Worm (Caenorhabditis elegans) whole organism, L1 larva: Measurements from ENCODE around the gene C25H3.7.

Source experiments
- C04F5.9 ChIP-seq: sonication (generic microtip); optimal IDR thresholded peaks from 2 replicates; lab custom pipeline; 2016; ENCODE audit warnings: missing genetic modification characterization, missing compliant biosample characterization
- C16A3.4 ChIP-seq: fragments of 150-350 bp; optimal IDR thresholded peaks from 2 replicates; lab custom pipeline; 2014; ENCODE audit warnings: missing biosample characterization, missing genetic modification characterization
- Y116A8C.19 ChIP-seq: sonication (generic microtip); optimal IDR thresholded peaks from 2 replicates; lab custom pipeline; 2016; ENCODE audit warnings: missing compliant biosample characterization, missing genetic modification characterization, borderline replicate concordance
- aha-1 ChIP-seq: fragments of 150-350 bp; optimal IDR thresholded peaks from 2 replicates; lab custom pipeline; 2014; ENCODE audit warnings: missing biosample characterization, missing genetic modification characterization
- alr-1 ChIP-seq: fragments of 200-800 bp; sonication (Bioruptor generic); optimal IDR thresholded peaks from 2 replicates; lab custom pipeline; 2018; ENCODE audit warnings: borderline replicate concordance, mild to moderate bottlenecking, missing genetic modification characterization, missing compliant biosample characterization
- blmp-1 ChIP-seq: fragments of 150-350 bp; optimal IDR thresholded peaks from 2 replicates; lab custom pipeline; 2014; ENCODE audit warnings: missing biosample characterization, missing genetic modification characterization
- ceh-8 ChIP-seq: fragments of 200-800 bp; sonication (Bioruptor generic); optimal IDR thresholded peaks from 2 replicates; lab custom pipeline; 2018; ENCODE audit warnings: mild to moderate bottlenecking, missing genetic modification characterization, moderate library complexity, missing compliant biosample characterization
- ceh-88 ChIP-seq: fragments of 200-800 bp; sonication (Bioruptor generic); IDR thresholded peaks from 2 replicates; pipeline ENCODE4 v1.3.6; 2022; ENCODE audit warnings: missing genetic modification characterization, missing compliant biosample characterization
- ceh-90 ChIP-seq: sonication (generic microtip); optimal IDR thresholded peaks from 2 replicates; lab custom pipeline; 2016; ENCODE audit warnings: missing genetic modification characterization, missing compliant biosample characterization
- ces-1 ChIP-seq: fragments of 150-350 bp; optimal IDR thresholded peaks from 2 replicates; lab custom pipeline; 2014; ENCODE audit warnings: missing biosample characterization, missing genetic modification reagents, missing genetic modification characterization
- efl-1 ChIP-seq, 4 experiments: fragments of 150-350 bp; optimal IDR thresholded peaks in 3 of 4; peaks in 1 of 4; 1 replicate in 1 of 4; 2 replicates in 3 of 4; lab custom pipeline; 2014; ENCODE audit warnings: missing biosample characterization in 2 of 4, missing genetic modification characterization in 2 of 4, missing genetic modification reagents in 2 of 4
- egl-13 ChIP-seq: sonication (generic microtip); optimal IDR thresholded peaks from 2 replicates; lab custom pipeline; 2016; ENCODE audit warnings: missing genotype, missing genetic modification reagents, missing genetic modification characterization, missing compliant biosample characterization
- elt-3 ChIP-seq, 6 experiments: fragments of 150-350 bp in 1 of 6; sonication (generic microtip); optimal IDR thresholded peaks; 2 replicates each; lab custom pipeline; 2017 to 2018; ENCODE audit warnings: missing biosample characterization in 6 of 6, missing genetic modification characterization in 6 of 6, inconsistent platforms in 1 of 6
- fkh-10 ChIP-seq: sonication (generic microtip); optimal IDR thresholded peaks from 2 replicates; lab custom pipeline; 2017; ENCODE audit warnings: missing biosample characterization, missing genetic modification reagents, missing genetic modification characterization
- fkh-8 ChIP-seq: sonication (generic microtip); optimal IDR thresholded peaks from 2 replicates; lab custom pipeline; 2016; ENCODE audit warnings: mild to moderate bottlenecking, missing genetic modification characterization, missing compliant biosample characterization
- fos-1 ChIP-seq: fragments of 150-350 bp; optimal IDR thresholded peaks from 2 replicates; lab custom pipeline; 2014; ENCODE audit warnings: missing biosample characterization, missing genetic modification characterization
- grh-1 ChIP-seq: fragments of 200-800 bp; sonication (Bioruptor generic); IDR thresholded peaks from 2 replicates; pipeline ENCODE4 v1.3.6; 2022; ENCODE audit warnings: missing genetic modification reagents, missing genetic modification characterization, missing compliant biosample characterization
- hlh-4 ChIP-seq: sonication (generic microtip); optimal IDR thresholded peaks from 2 replicates; lab custom pipeline; 2016; ENCODE audit warnings: mild to moderate bottlenecking, missing genetic modification characterization, missing compliant biosample characterization
- isw-1 ChIP-seq: fragments of 200-800 bp; sonication (Bioruptor generic); IDR thresholded peaks from 2 replicates; pipeline ENCODE4 v1.3.6; 2022; ENCODE audit warnings: missing genetic modification characterization, missing compliant biosample characterization
- jun-1 ChIP-seq: fragments of 150-350 bp; optimal IDR thresholded peaks from 2 replicates; lab custom pipeline; 2014; ENCODE audit warnings: missing biosample characterization, missing genetic modification reagents, missing genetic modification characterization
- lin-15B ChIP-seq: fragments of 150-350 bp; sonication (generic microtip); optimal IDR thresholded peaks from 3 replicates; lab custom pipeline; 2014; ENCODE audit warnings: missing biosample characterization, missing genetic modification characterization
- lin-39 ChIP-seq: fragments of 150-350 bp; optimal IDR thresholded peaks from 2 replicates; lab custom pipeline; 2014; ENCODE audit warnings: missing biosample characterization, missing genetic modification reagents, missing genetic modification characterization
- lsy-2 ChIP-seq, 2 experiments: fragments of 150-350 bp; optimal IDR thresholded peaks; 2 replicates each; lab custom pipeline; 2014; ENCODE audit warnings: missing biosample characterization in 2 of 2, missing genetic modification characterization in 2 of 2
- mef-2 ChIP-seq: fragments of 150-350 bp; optimal IDR thresholded peaks from 2 replicates; lab custom pipeline; 2014; ENCODE audit warnings: missing biosample characterization, missing genetic modification characterization
- nhr-11 ChIP-seq: fragments of 150-350 bp; optimal IDR thresholded peaks from 2 replicates; lab custom pipeline; 2014; ENCODE audit warnings: missing biosample characterization, missing genetic modification characterization
- nhr-12 ChIP-seq: sonication (generic microtip); optimal IDR thresholded peaks from 2 replicates; lab custom pipeline; 2017; ENCODE audit warnings: missing biosample characterization, missing genetic modification characterization
- nhr-19 ChIP-seq: fragments of 200-800 bp; sonication (Bioruptor generic); conservative IDR thresholded peaks from 2 replicates; pipeline ENCODE4 v1.3.6; 2022; ENCODE audit warnings: missing genetic modification characterization, missing compliant biosample characterization
- nhr-20 ChIP-seq: sonication (generic microtip); optimal IDR thresholded peaks from 2 replicates; lab custom pipeline; 2016; ENCODE audit warnings: mild to moderate bottlenecking, missing genetic modification characterization, missing compliant biosample characterization
- nhr-237 ChIP-seq: fragments of 150-350 bp; optimal IDR thresholded peaks from 2 replicates; lab custom pipeline; 2014; ENCODE audit warnings: missing biosample characterization, missing genetic modification characterization
- nhr-28 ChIP-seq: fragments of 150-350 bp; optimal IDR thresholded peaks from 2 replicates; lab custom pipeline; 2014; ENCODE audit warnings: missing biosample characterization, missing genetic modification characterization
- nhr-71 ChIP-seq: sonication (generic microtip); optimal IDR thresholded peaks from 2 replicates; lab custom pipeline; 2016; ENCODE audit warnings: mild to moderate bottlenecking, missing genetic modification characterization, moderate library complexity, missing compliant biosample characterization
- nhr-77 ChIP-seq: fragments of 150-350 bp; optimal IDR thresholded peaks from 2 replicates; lab custom pipeline; 2014; ENCODE audit warnings: missing biosample characterization, missing genetic modification characterization
- nhr-84 ChIP-seq: sonication (generic microtip); optimal IDR thresholded peaks from 2 replicates; lab custom pipeline; 2017; ENCODE audit warnings: missing biosample characterization, missing genetic modification characterization
- pqm-1 ChIP-seq: sonication (generic microtip); optimal IDR thresholded peaks from 3 replicates; lab custom pipeline; 2017; ENCODE audit warnings: missing biosample characterization, missing genetic modification characterization
- skn-1 ChIP-seq: fragments of 150-350 bp; optimal IDR thresholded peaks from 2 replicates; lab custom pipeline; 2014; ENCODE audit warnings: missing biosample characterization, missing genetic modification characterization
- snpc-4 ChIP-seq: fragments of 150-350 bp; optimal IDR thresholded peaks from 2 replicates; lab custom pipeline; 2014; ENCODE audit warnings: missing biosample characterization, missing genetic modification characterization
- snu-23 ChIP-seq: sonication (generic microtip); optimal IDR thresholded peaks from 2 replicates; lab custom pipeline; 2016; ENCODE audit warnings: missing genetic modification characterization, missing compliant biosample characterization
- sptf-1 ChIP-seq: fragments of 150-350 bp; optimal IDR thresholded peaks from 2 replicates; lab custom pipeline; 2014; ENCODE audit warnings: missing biosample characterization, missing genetic modification characterization
- sup-37 ChIP-seq: fragments of 200-800 bp; sonication (Bioruptor generic); optimal IDR thresholded peaks from 2 replicates; lab custom pipeline; 2018; ENCODE audit warnings: mild to moderate bottlenecking, missing genetic modification characterization, missing compliant biosample characterization
- swsn-7 ChIP-seq: sonication (generic microtip); optimal IDR thresholded peaks from 2 replicates; lab custom pipeline; 2016; ENCODE audit warnings: missing genetic modification characterization, missing compliant biosample characterization
- tbx-2 ChIP-seq: sonication (generic microtip); optimal IDR thresholded peaks from 2 replicates; lab custom pipeline; 2016; ENCODE audit warnings: missing genetic modification characterization, missing compliant biosample characterization
- tlp-1 ChIP-seq: fragments of 150-350 bp; optimal IDR thresholded peaks from 2 replicates; lab custom pipeline; 2014; ENCODE audit warnings: missing biosample characterization, missing genetic modification characterization
- unc-130 ChIP-seq: fragments of 150-350 bp; optimal IDR thresholded peaks from 2 replicates; lab custom pipeline; 2017; ENCODE audit warnings: missing biosample characterization, missing genetic modification characterization, inconsistent platforms
- unc-30 ChIP-seq: sonication (generic microtip); optimal IDR thresholded peaks from 2 replicates; lab custom pipeline; 2017; ENCODE audit warnings: missing biosample characterization, missing genetic modification characterization
- unc-62 ChIP-seq: fragments of 150-350 bp; optimal IDR thresholded peaks from 2 replicates; lab custom pipeline; 2014; ENCODE audit warnings: missing biosample characterization, missing genetic modification reagents, missing genetic modification characterization
- unc-86 ChIP-seq: sonication (generic microtip); optimal IDR thresholded peaks from 2 replicates; lab custom pipeline; 2016; ENCODE audit warnings: missing genetic modification characterization, missing compliant biosample characterization
- vab-15 ChIP-seq: sonication (generic microtip); optimal IDR thresholded peaks from 2 replicates; lab custom pipeline; 2017; ENCODE audit warnings: missing genotype, mild to moderate bottlenecking, missing genetic modification characterization, missing compliant biosample characterization
- zag-1 ChIP-seq: fragments of 150-350 bp; optimal IDR thresholded peaks from 2 replicates; lab custom pipeline; 2014; ENCODE audit warnings: missing biosample characterization, missing genetic modification characterization
- zip-4 ChIP-seq: fragments of 200-800 bp; sonication (Bioruptor generic); optimal IDR thresholded peaks from 2 replicates; lab custom pipeline; 2018; ENCODE audit warnings: mild to moderate bottlenecking, missing genetic modification characterization, moderate library complexity, missing compliant biosample characterization
- ztf-4 ChIP-seq: fragments of 150-350 bp; optimal IDR thresholded peaks from 2 replicates; lab custom pipeline; 2014; ENCODE audit warnings: missing biosample characterization, missing genetic modification characterization

C25H3.7 gene

DNA sequence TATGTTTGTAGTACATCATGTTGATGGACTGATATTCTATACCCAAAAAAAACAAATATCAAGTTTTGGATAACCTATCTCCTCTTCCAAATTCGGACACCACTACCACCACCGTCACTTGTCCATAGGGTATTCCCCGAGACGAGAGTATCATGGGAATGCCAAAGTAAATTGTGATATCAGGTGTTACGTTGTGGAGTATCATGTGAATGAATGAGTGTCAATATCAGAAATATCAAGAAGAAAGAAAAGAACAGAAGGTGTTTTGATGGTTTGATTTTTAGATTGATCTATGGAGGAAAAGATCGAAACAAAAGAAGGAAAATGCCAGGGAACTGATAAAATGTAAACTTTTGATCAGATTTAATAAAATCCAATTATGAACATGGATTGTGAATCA is 29.5 kb upstream of the C25H3.7 start (continued):
- TF ChIP-seq efl-1 (optimal IDR thresholded peaks at IDR 0.05; lab: Kevin White, UChicago): no peak
- no peak for TF ChIP-seq efl-1 (GFP tag; optimal IDR thresholded peaks at IDR 0.05 in 1 of 2; lab: Kevin White, UChicago)
- TF ChIP-seq ceh-8: no peak
- no peak for TF ChIP-seq zip-4 (GFP tag; lab: Kevin White, UChicago)
- no peak for TF ChIP-seq fos-1 (tag; lab: Kevin White, UChicago)
- peak; percentile 82 for TF ChIP-seq nhr-19 (GFP tag; lab: Robert Waterston, UW)
- TF ChIP-seq pqm-1 (tag; lab: Kevin White, UChicago): no peak
- peak; percentile 77 for TF ChIP-seq snu-23 (GFP tag; lab: Kevin White, UChicago)
- peak; percentile 25 for TF ChIP-seq swsn-7
- peak; percentile 57 for TF ChIP-seq tbx-2
- no peak for TF ChIP-seq mef-2
- peak; percentile 44 to 55 for TF ChIP-seq lsy-2 (tag; optimal IDR thresholded peaks at IDR 0.05; lab: Kevin White, UChicago)
- peak; percentile 77 for TF ChIP-seq nhr-20 (tag; lab: Kevin White, UChicago)
- TF ChIP-seq unc-86: no peak
- peak; percentile 4 for TF ChIP-seq skn-1 (tag; lab: Kevin White, UChicago)
- peak; percentile 81 for TF ChIP-seq unc-130 (tag; lab: Kevin White, UChicago)
- no peak for TF ChIP-seq lin-39 (tag; lab: Kevin White, UChicago)
- no peak for TF ChIP-seq isw-1 (GFP tag; lab: Robert Waterston, UW)
- TF ChIP-seq snpc-4: no peak
- no peak for TF ChIP-seq unc-30
- TF ChIP-seq alr-1 (tag; lab: Kevin White, UChicago): no peak
- TF ChIP-seq nhr-11 (tag; lab: Kevin White, UChicago): peak; percentile 36
- TF ChIP-seq nhr-77: no peak
- TF ChIP-seq unc-62 (GFP tag; lab: Kevin White, UChicago): no peak
- no peak for TF ChIP-seq nhr-237 (tag; lab: Kevin White, UChicago)
- TF ChIP-seq sup-37 (GFP tag; lab: Kevin White, UChicago): no peak
- no peak for TF ChIP-seq ceh-88
- peak in 2 of 6 experiments; percentile 51 to 85 for TF ChIP-seq elt-3 (tag; optimal IDR thresholded peaks at IDR 0.05; lab: Kevin White, UChicago)
- no peak for TF ChIP-seq sptf-1 (tag; lab: Kevin White, UChicago)
- no peak for TF ChIP-seq ces-1
- TF ChIP-seq egl-13 (tag; lab: Kevin White, UChicago): no peak
- no peak for TF ChIP-seq zag-1 (tag; lab: Kevin White, UChicago)
- TF ChIP-seq fkh-8: peak; percentile 19

DNA sequence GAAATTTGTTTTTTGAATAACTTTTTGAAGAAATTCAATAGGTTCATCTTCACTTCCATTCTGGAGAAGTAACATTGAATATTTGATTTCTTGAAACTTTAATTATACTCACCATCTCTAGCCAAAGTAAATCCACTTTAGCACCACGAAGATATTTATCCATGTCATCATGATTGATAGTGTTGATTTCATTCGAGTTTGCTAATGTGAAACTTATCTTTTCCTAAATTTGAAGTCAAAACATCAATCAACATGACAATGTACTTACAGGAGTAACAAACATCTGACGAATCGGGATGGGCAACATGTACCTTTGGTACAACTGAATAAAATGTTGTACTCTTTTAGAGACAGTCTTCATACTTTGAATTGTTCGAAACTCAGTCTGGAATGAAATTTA is 28.6 kb upstream of the C25H3.7 start:
- no peak for TF ChIP-seq C04F5.9 (tag; lab: Kevin White, UChicago)
- TF ChIP-seq pqm-1 (tag; lab: Kevin White, UChicago): no peak
- TF ChIP-seq nhr-28 (tag; lab: Kevin White, UChicago): no peak
- TF ChIP-seq zag-1 (tag; lab: Kevin White, UChicago): no peak
- TF ChIP-seq nhr-12: no peak
- TF ChIP-seq egl-13 (tag; lab: Kevin White, UChicago): no peak
- no peak for TF ChIP-seq jun-1 (tag; lab: Kevin White, UChicago)
- no peak for TF ChIP-seq blmp-1 (tag; lab: Kevin White, UChicago)
- TF ChIP-seq grh-1 (GFP tag; lab: Robert Waterston, UW): no peak
- no peak for TF ChIP-seq unc-62 (GFP tag; lab: Kevin White, UChicago)
- TF ChIP-seq unc-86: no peak
- TF ChIP-seq C16A3.4 (tag; lab: Kevin White, UChicago): no peak

DNA sequence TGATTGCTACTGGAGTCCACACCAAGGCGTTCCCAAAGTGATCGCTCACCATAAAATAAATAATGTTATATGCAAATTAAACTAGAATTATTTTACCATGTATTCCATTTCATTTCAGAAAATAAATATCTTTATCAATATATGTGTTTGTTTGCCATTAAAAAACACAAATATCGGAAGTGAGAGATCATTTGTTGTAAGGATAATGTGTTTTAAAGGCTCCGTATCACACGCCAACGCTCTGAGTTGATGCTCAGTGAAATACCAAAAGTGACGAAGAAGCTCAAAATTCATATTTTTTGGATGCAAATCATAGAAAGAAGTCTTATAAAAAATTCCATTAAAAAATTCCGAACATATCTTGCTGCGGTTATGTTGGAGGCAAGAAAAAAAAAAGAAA is 27.5 kb upstream of the C25H3.7 start:
- no peak for TF ChIP-seq nhr-20 (tag; lab: Kevin White, UChicago)
- TF ChIP-seq zip-4 (GFP tag; lab: Kevin White, UChicago): no peak
- TF ChIP-seq ceh-88: no peak
- no peak for TF ChIP-seq nhr-71 (tag; lab: Kevin White, UChicago)
- TF ChIP-seq sptf-1 (tag; lab: Kevin White, UChicago): no peak
- no peak for TF ChIP-seq unc-62 (GFP tag; lab: Kevin White, UChicago)
- no peak for TF ChIP-seq grh-1 (GFP tag; lab: Robert Waterston, UW)
- no peak for TF ChIP-seq Y116A8C.19 (tag; lab: Kevin White, UChicago)
- no peak for TF ChIP-seq vab-15 (tag; lab: Kevin White, UChicago)
- TF ChIP-seq fkh-10 (GFP tag; lab: Kevin White, UChicago): no peak
- TF ChIP-seq aha-1 (tag; lab: Kevin White, UChicago): no peak
- no peak for TF ChIP-seq ztf-4 (tag; lab: Kevin White, UChicago)
- TF ChIP-seq elt-3 (tag; optimal IDR thresholded peaks at IDR 0.05; lab: Kevin White, UChicago): no peak
- no peak for TF ChIP-seq ceh-8
- TF ChIP-seq hlh-4 (tag; lab: Kevin White, UChicago): no peak
- TF ChIP-seq nhr-84: no peak
- TF ChIP-seq lin-15B: no peak
- no peak for TF ChIP-seq ceh-90 (tag; lab: Kevin White, UChicago)
- TF ChIP-seq tlp-1: no peak
- no peak for TF ChIP-seq nhr-237 (tag; lab: Kevin White, UChicago)
